Worm (Caenorhabditis elegans) whole organism, L2 larva: Measurements from ENCODE around the gene F40F12.3.

Source experiments
- alr-1 ChIP-seq: fragments of 150-350 bp; optimal IDR thresholded peaks from 2 replicates; lab custom pipeline; 2014; ENCODE audit warnings: missing biosample characterization, missing genetic modification characterization
- aly-2 ChIP-seq: fragments of 150-350 bp; optimal IDR thresholded peaks from 2 replicates; lab custom pipeline; 2014; ENCODE audit warnings: missing biosample characterization, missing genetic modification characterization
- mdl-1 ChIP-seq, 2 experiments: fragments of 150-350 bp in 1 of 2; sonication (generic microtip) in 1 of 2; optimal IDR thresholded peaks; 2 replicates each; lab custom pipeline; 2017; ENCODE audit warnings: missing biosample characterization in 2 of 2, missing genetic modification characterization in 2 of 2
- nhr-237 ChIP-seq: fragments of 150-350 bp; optimal IDR thresholded peaks from 2 replicates; lab custom pipeline; 2014; ENCODE audit warnings: missing biosample characterization, missing genetic modification characterization
- unc-55 ChIP-seq: fragments of 150-350 bp; sonication (generic microtip); optimal IDR thresholded peaks from 3 replicates; lab custom pipeline; 2014; ENCODE audit warnings: missing biosample characterization, missing genetic modification reagents, missing genetic modification characterization

- TF ChIP-seq mdl-1 (tag; optimal IDR thresholded peaks at IDR 0.05; lab: Kevin White, UChicago) (no peak), alr-1 (no peak), unc-55 (GFP tag; lab: Kevin White, UChicago) (no peak), nhr-237 (tag; lab: Kevin White, UChicago) (no peak), aly-2 (no peak)
These were observed 44.8 kb upstream of the F40F12.3 start for ce11 chrIII:9965444-9965843.
